Fruit fly (Drosophila melanogaster) whole organism, prepupa: ENCODE data around the gene GstD8.

Source experiments
- Blimp-1 ChIP-seq: fragments of 200-800 bp; sonication (Bioruptor generic); optimal IDR thresholded peaks from 3 replicates; lab custom pipeline; 2017; ENCODE audit warnings: missing biosample characterization, missing genetic modification characterization, mild to moderate bottlenecking, moderate library complexity, missing genetic modification reagents
- CG7368 ChIP-seq: fragments of 200-800 bp; sonication (Bioruptor generic); optimal IDR thresholded peaks from 3 replicates; lab custom pipeline; 2016; ENCODE audit warnings: missing biosample characterization, missing genetic modification characterization
- Hr38 ChIP-seq: sonication (Bioruptor generic); optimal IDR thresholded peaks from 2 replicates; lab custom pipeline; 2016; ENCODE audit warnings: missing biosample characterization, missing genetic modification characterization
- Lpt ChIP-seq: fragments of 200-800 bp; sonication (Bioruptor generic); optimal IDR thresholded peaks from 3 replicates; lab custom pipeline; 2016; ENCODE audit warnings: missing biosample characterization, missing genetic modification characterization
- Met ChIP-seq: fragments of 200-800 bp; sonication (Bioruptor generic); optimal IDR thresholded peaks from 3 replicates; lab custom pipeline; 2016; ENCODE audit warnings: missing biosample characterization, missing genetic modification characterization
- salr ChIP-seq, 2 experiments: fragments of 200-800 bp; sonication (Bioruptor generic); optimal IDR thresholded peaks; 3 replicates each; lab custom pipeline; 2016 to 2018; ENCODE audit warnings: missing biosample characterization in 2 of 2, missing genetic modification characterization in 2 of 2, mild to moderate bottlenecking in 1 of 2

DNA sequence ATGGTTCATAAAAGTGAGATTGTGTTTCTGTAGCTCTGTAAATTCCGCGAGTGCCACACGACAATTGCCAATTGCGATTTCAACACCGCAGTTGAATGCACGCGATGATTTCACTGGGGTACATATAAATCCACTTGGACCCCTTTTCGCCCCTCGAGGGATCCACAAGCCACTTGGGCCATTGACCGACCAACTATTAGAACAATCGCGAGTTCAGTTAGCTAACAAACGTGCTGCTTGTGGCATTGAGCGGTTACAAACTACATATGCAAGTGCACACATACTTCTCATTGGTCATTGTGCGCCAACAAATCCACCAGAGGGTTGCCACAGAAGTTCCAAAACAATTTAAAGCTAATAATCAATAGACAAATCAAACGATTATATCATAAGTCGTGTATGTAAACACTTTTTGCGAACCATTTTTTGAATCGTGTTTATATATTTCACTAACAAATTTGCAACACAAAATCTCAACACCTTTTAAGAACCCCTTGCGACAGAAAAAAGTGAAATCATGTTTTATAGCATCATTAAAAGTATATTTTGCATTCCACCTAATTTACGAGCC lies 1.4 kb downstream of the GstD8 start:
- TF ChIP-seq CG7368 (GFP tag; lab: Kevin White, UChicago) (no peak), Met (GFP tag; lab: Kevin White, UChicago) (no peak), Hr38 (GFP tag; lab: Kevin White, UChicago) (no peak), salr (GFP tag; optimal IDR thresholded peaks at IDR 0.05; lab: Kevin White, UChicago) (no peak), Blimp-1 (GFP tag; lab: Kevin White, UChicago) (no peak), Lpt (GFP tag; lab: Kevin White, UChicago) (peak; percentile 45)
